Fruit fly (Drosophila melanogaster) S2 (cell line): ENCODE results near the gene inaF-C.

Experiments
- CG8478 ChIP-seq: fragments of >200 bp; optimal IDR thresholded peaks from 2 replicates; lab custom pipeline; 2018
- CTCF ChIP-seq, 2 experiments: fragments of >200 bp; optimal IDR thresholded peaks; 2 replicates each; lab custom pipeline; 2018

DNA sequence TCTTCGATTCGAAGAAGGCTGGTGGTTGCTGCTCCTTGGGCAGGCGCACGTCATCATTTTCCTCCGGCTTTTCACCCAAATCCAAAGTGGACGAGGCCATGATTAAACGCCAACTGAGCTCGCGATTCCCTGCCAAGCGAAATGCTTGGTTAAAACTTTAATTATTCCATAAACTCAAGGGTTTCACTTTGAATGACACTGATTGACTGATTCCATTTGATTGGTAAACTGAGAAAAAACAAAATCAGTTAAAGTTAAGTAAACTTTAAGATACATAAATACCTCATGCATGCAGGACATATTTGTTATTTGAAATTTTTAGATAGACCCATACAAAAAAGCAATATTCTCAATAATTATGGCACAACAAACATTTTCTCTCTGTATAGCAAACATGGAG, 2.2 kb upstream of the inaF-C start, which contains the start of gene inaF-A:
- TF ChIP-seq CTCF (optimal IDR thresholded peaks at IDR 0.05; lab: Kevin White, UChicago) (no peak), CG8478 (no peak)
